Worm (Caenorhabditis elegans): ENCODE results near the gene cox-17.

DNA sequence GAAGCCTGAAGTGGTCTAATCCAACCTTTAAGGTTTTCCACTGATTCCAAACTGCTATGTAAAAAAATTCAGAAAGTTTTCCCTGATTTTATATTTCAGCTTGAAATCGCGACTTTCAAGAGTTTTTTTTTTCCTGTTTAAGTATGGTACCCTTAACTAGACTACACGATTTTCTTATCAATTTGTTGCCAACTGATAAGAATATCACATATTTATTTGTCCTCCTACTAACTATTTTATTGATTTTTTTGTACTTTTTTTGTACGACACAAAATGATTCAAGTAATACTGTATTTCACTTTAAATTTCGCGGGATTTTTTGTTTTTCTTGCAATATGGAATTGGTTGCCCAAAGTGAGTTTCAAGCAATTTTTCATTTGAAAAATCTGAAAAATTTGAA, 7.7 kb upstream of the cox-17 start:
- TF ChIP-seq ama-1 (optimal IDR thresholded peaks at IDR 0.05): no peak
- no peak for TF ChIP-seq dve-1 (tag; optimal IDR thresholded peaks at IDR 0.05)
- TF ChIP-seq fax-1 (tag; optimal IDR thresholded peaks at IDR 0.05): no peak
- no peak for TF ChIP-seq unc-42 (tag; optimal IDR thresholded peaks at IDR 0.05)
- TF ChIP-seq ceh-9 (tag; optimal IDR thresholded peaks at IDR 0.05): no peak
- no peak for TF ChIP-seq ets-4 (tag; optimal IDR thresholded peaks at IDR 0.05)
- no peak for TF ChIP-seq dmd-4 (tag; optimal IDR thresholded peaks at IDR 0.05; ENCODE audit: borderline replicate concordance)
- TF ChIP-seq fkh-6 (tag; optimal IDR thresholded peaks at IDR 0.05): no peak
- TF ChIP-seq ceh-48 (tag; optimal IDR thresholded peaks at IDR 0.05): no peak
- TF ChIP-seq hlh-30 (tag; optimal IDR thresholded peaks at IDR 0.05; ENCODE audit: insufficient read depth): no peak
